Fruit fly (Drosophila melanogaster): ENCODE measurements around the gene Adi1.

Gene Adi1

DNA sequence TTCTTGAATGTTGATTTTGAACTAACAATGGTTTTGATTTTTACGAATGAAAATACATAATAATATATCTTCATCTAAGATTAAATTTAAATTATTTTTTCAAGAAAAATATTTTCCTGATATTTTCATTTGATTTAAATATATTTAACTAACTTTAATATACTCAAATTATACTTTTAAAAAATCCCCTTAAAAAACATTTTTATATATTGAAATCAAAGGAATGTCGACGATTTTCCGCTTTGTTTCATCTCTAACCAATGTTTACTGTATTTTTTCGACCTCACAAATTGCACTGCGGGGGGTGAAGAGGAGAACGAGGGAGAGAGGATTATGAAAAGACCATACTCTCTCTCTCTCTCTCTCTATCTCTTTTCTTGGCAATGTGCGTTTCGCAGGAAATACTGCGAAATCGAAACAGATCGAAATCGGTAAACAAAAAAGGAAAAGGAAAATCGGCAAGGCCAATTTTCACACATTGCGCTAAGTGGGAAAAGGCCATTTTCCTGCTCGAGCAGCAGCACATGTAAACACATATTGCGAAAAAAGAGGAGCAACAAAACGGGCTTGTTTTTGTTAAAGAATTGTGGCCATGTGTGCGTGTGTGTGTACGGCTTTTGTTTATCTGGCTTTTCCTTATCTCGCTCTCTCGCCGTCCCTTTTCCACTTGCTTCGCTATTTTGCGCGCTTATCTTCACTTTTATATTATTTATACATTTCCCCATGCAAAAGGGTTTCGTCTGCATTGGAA lies 3.0 kb upstream of the Adi1 start:
- peak; percentile 64 for TF ChIP-seq svp (GFP tag)
- TF ChIP-seq fkh (GFP tag; optimal IDR thresholded peaks at IDR 0.05), result peak; percentile 51
- peak; percentile 36 for TF ChIP-seq Eip78C (GFP tag)
- no peak for TF ChIP-seq Hr39 (GFP tag; optimal IDR thresholded peaks at IDR 0.05)
- TF ChIP-seq CG8632 (GFP tag; optimal IDR thresholded peaks at IDR 0.05), result peak; percentile 2
- peak; percentile 29 for TF ChIP-seq CG16779 (tag; optimal IDR thresholded peaks at IDR 0.05)

DNA sequence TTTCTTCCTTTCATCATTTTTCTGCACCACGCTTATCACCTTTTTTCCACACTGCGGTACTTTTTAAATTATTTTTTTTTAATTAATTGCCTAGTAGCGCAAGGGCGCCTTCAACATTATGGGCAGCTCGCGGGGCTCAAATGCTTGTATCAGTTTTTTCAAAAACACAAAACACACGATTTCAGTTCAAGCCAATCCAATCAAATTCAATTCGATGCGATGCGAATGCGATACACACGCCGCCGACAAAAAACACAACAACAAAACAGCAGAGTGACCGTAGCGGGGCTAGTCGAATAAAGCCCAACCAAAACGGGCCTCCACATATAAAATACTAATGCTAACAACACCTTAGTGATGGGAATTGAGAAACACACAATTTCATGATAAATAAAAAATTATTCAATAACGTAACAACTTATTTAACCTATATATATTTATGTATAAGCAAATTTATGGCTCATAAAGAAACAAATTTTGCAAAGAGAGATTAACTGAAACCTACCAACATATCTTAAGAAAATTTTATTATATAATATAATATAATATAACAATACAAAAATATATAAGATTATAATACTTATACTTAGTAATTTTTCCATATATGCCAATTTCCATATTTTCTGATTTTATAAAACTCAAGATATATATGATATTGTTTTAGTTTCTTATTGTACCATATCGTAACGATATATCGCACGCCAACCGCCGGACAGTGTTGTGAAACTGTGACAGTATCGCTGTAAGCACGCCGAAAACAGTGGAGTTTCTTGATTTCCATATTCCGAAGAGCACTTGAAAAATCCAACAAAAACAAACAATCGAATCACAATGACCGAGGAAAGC lies 2.2 kb upstream of the Adi1 start, which contains the start of the genes CG32066 and CG8003:
TSS of gene CG32066 (minus strand) at position 270 of the 846 bp plus-strand sequence.
TSS of gene CG8003 (plus strand) at position 732 of the 846 bp plus-strand sequence.
- TF ChIP-seq CG3032 (tag; optimal IDR thresholded peaks at IDR 0.05), result peak; percentile 35
- TF ChIP-seq net (GFP tag; optimal IDR thresholded peaks at IDR 0.05), result peak; percentile 29
- peak; percentile 13 for TF ChIP-seq CG6276 (GFP tag; optimal IDR thresholded peaks at IDR 0.05)
- no peak for TF ChIP-seq Gug (GFP tag; IDR thresholded peaks at IDR 0.05)
- TF ChIP-seq esn (GFP tag; optimal IDR thresholded peaks at IDR 0.05), result peak; percentile 32
- peak; percentile 21 for TF ChIP-seq lz (GFP tag; optimal IDR thresholded peaks at IDR 0.05)
- peak; percentile 78 for TF ChIP-seq Eip78C (GFP tag)
- no peak for TF ChIP-seq Hr38 (GFP tag; optimal IDR thresholded peaks at IDR 0.05)
- peak; percentile 66 for TF ChIP-seq CG10631 (GFP tag; optimal IDR thresholded peaks at IDR 0.05)
- TF ChIP-seq Blimp-1 (GFP tag; optimal IDR thresholded peaks at IDR 0.05), result no peak
- peak; percentile 49; the same call in 2 of the 3 replicates for TF ChIP-seq eg (GFP tag; IDR thresholded peaks at IDR 0.05)
- TF ChIP-seq pdm3 (GFP tag; optimal IDR thresholded peaks at IDR 0.05), result no peak
- TF ChIP-seq achi (GFP tag; optimal IDR thresholded peaks at IDR 0.05), result peak; percentile 38
- no peak for TF ChIP-seq CG7368 (GFP tag; optimal IDR thresholded peaks at IDR 0.05)
- peak; percentile 7 for TF ChIP-seq Met (GFP tag; optimal IDR thresholded peaks at IDR 0.05)
- TF ChIP-seq cyc (GFP tag; optimal IDR thresholded peaks at IDR 0.05), result no peak
- TF ChIP-seq fkh (GFP tag; optimal IDR thresholded peaks at IDR 0.05), result peak; percentile 28
- no peak for TF ChIP-seq fd59A (GFP tag; optimal IDR thresholded peaks at IDR 0.05)
- peak; percentile 43 for TF ChIP-seq topi (GFP tag; optimal IDR thresholded peaks at IDR 0.05)
- TF ChIP-seq CG11294 (GFP tag; IDR thresholded peaks at IDR 0.05), result no peak
- no peak for TF ChIP-seq CG8319 (GFP tag; optimal IDR thresholded peaks at IDR 0.05)
- peak; percentile 49; the same call in 1 of the 3 replicates for TF ChIP-seq CG6163 (GFP tag; IDR thresholded peaks at IDR 0.05)
- TF ChIP-seq Sox14 (GFP tag; optimal IDR thresholded peaks at IDR 0.05), result peak; percentile 3
- peak; percentile 30 for TF ChIP-seq Eip75B (GFP tag; optimal IDR thresholded peaks at IDR 0.05)
- no peak for TF ChIP-seq Sox15 (GFP tag; optimal IDR thresholded peaks at IDR 0.05)
- TF ChIP-seq CG16779 (tag; optimal IDR thresholded peaks at IDR 0.05), result peak; percentile 28
- TF ChIP-seq CG1621 (tag; optimal IDR thresholded peaks at IDR 0.05), result no peak
- TF ChIP-seq vri (GFP tag; optimal IDR thresholded peaks at IDR 0.05), result peak; percentile 36
- TF ChIP-seq CG6792 (GFP tag; optimal IDR thresholded peaks at IDR 0.05), result peak; percentile 1
- TF ChIP-seq Ets21C (GFP tag; optimal IDR thresholded peaks at IDR 0.05), result no peak
- TF ChIP-seq svp (GFP tag), result peak; percentile 74
- TF ChIP-seq CG6808 (GFP tag; optimal IDR thresholded peaks at IDR 0.05), result peak; percentile 26
- no peak for TF ChIP-seq CG11902 (GFP tag; optimal IDR thresholded peaks at IDR 0.05)
- TF ChIP-seq CG4318 (GFP tag; optimal IDR thresholded peaks at IDR 0.05), result no peak
- TF ChIP-seq CG3919 (GFP tag; optimal IDR thresholded peaks at IDR 0.05), result peak; percentile 26
- no peak for TF ChIP-seq dac (GFP tag; optimal IDR thresholded peaks at IDR 0.05)
- peak; percentile 44; the same call in 1 of the 3 replicates for TF ChIP-seq CG8119 (GFP tag; IDR thresholded peaks at IDR 0.05)
- TF ChIP-seq CG15336 (GFP tag; IDR thresholded peaks at IDR 0.05), result peak; percentile 24; the same call in 1 of the 2 replicates
- peak; percentile 0 for TF ChIP-seq CG8632 (GFP tag; optimal IDR thresholded peaks at IDR 0.05)
- TF ChIP-seq Eip93F (GFP tag; optimal IDR thresholded peaks at IDR 0.05), result peak; percentile 79
- TF ChIP-seq ss (GFP tag; optimal IDR thresholded peaks at IDR 0.05), result peak; percentile 5 to 44
- TF ChIP-seq OdsH (GFP tag; optimal IDR thresholded peaks at IDR 0.05), result peak; percentile 29
- TF ChIP-seq spab (GFP tag; optimal IDR thresholded peaks at IDR 0.05), result no peak
- peak; percentile 78 for TF ChIP-seq CG6854 (GFP tag; optimal IDR thresholded peaks at IDR 0.05)
- no peak for TF ChIP-seq Ets96B (tag; optimal IDR thresholded peaks at IDR 0.05)
- TF ChIP-seq Hr39 (GFP tag; optimal IDR thresholded peaks at IDR 0.05), result peak; percentile 4
